Fruit fly (Drosophila melanogaster): Measurements from ENCODE around the gene CG11034.
A peak's percentile ranks its signal among the peaks of the same experiment; 100 is the strongest.

Gene CG11034

DNA sequence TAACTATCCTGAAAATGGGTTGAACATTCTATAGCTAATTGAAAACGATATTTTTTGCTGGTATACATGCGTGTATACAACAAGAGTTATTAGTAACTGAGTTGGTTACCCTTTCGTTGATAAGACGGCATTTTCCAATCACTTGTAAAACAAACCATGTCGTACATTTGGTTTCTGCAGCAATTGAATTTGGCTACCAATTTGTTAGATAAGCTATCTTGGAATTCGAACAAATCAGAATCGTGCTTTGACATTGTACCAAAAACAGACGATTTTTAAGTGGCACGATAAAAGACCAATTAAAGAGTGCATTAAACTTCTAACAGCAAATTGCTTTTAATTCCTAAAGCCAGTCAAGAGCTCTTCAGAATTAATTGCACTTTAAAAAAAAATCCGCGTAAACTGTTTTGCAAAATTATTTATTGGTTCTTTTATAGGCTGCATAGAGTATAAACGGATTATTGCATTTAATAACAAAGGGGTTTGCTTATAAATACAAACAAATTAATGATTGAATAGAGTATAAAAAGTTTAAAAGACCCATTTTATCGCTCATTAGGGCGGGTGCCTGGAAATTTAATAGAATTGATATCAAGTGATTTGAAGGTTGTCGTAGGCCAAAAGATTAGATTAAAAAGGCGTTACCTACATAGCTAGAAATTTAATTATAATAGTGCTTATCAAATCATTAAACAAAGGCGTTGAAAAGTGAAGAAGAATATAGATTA is 14.2 kb upstream of the CG11034 start:
- no peak for TF ChIP-seq CG32006 (GFP tag; optimal IDR thresholded peaks at IDR 0.05)
- TF ChIP-seq CG11762 (GFP tag; optimal IDR thresholded peaks at IDR 0.05; ENCODE audit: insufficient read depth): no peak
- no peak for TF ChIP-seq acj6 (GFP tag; optimal IDR thresholded peaks at IDR 0.05)
- no peak for TF ChIP-seq ss (GFP tag; optimal IDR thresholded peaks at IDR 0.05)
- TF ChIP-seq spab (GFP tag; optimal IDR thresholded peaks at IDR 0.05): no peak
- no peak for TF ChIP-seq svp (GFP tag)
- no peak for TF ChIP-seq CG9139 (GFP tag; optimal IDR thresholded peaks at IDR 0.05)
- TF ChIP-seq fd85E (GFP tag; optimal IDR thresholded peaks at IDR 0.05): no peak
- TF ChIP-seq Eip93F (GFP tag; optimal IDR thresholded peaks at IDR 0.05): no peak
- TF ChIP-seq cyc (GFP tag; optimal IDR thresholded peaks at IDR 0.05): no peak
- no peak for TF ChIP-seq fkh (GFP tag; optimal IDR thresholded peaks at IDR 0.05)
- TF ChIP-seq lz (GFP tag; optimal IDR thresholded peaks at IDR 0.05): no peak
- no peak for TF ChIP-seq Ets96B (tag; optimal IDR thresholded peaks at IDR 0.05)
- no peak for TF ChIP-seq Sox14 (GFP tag; optimal IDR thresholded peaks at IDR 0.05)
- TF ChIP-seq CG1621 (tag; optimal IDR thresholded peaks at IDR 0.05): no peak
- no peak for TF ChIP-seq OdsH (GFP tag; optimal IDR thresholded peaks at IDR 0.05)

dm6 chr2L:5793098-5793497 is 12.1 kb upstream of the CG11034 start:
- TF ChIP-seq CG34406 (GFP tag; optimal IDR thresholded peaks at IDR 0.05) (no peak), CG8119 (GFP tag; IDR thresholded peaks at IDR 0.05) (no peak), esn (GFP tag; optimal IDR thresholded peaks at IDR 0.05) (no peak), acj6 (GFP tag; optimal IDR thresholded peaks at IDR 0.05) (no peak), svp (GFP tag) (no peak), fd85E (GFP tag; optimal IDR thresholded peaks at IDR 0.05) (no peak)

DNA sequence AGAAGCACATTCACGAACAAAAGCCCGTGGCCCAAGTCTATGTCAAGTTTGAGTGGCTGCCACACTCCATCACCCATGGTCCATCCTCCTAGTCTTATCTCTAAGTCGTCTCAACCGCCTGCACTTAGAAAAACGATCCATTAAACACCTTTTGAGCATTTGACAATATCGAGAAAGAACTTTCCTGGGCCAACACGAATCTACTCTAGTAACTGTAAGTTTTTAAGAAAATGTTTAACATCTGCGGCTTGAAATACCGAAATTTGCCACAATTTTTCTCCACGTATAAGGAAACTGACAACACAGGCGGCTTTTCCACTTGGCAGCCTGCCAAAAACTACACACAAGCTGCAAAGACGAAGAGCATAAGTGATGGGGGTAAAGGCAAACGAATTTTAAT is 10.0 kb upstream of the CG11034 start:
- TF ChIP-seq CG10631 (GFP tag; optimal IDR thresholded peaks at IDR 0.05) (peak; percentile 17), CG15336 (GFP tag; IDR thresholded peaks at IDR 0.05) (peak; percentile 53), CG6163 (GFP tag; IDR thresholded peaks at IDR 0.05) (peak; percentile 55; the same call in 2 of the 3 replicates), fkh (GFP tag; optimal IDR thresholded peaks at IDR 0.05) (no peak), Smox (GFP tag; optimal IDR thresholded peaks at IDR 0.05) (no peak), CG11762 (GFP tag; optimal IDR thresholded peaks at IDR 0.05; ENCODE audit: insufficient read depth) (no peak), CG6276 (GFP tag; optimal IDR thresholded peaks at IDR 0.05) (no peak), CG32006 (GFP tag; optimal IDR thresholded peaks at IDR 0.05) (peak; percentile 49), dsx (GFP tag; optimal IDR thresholded peaks at IDR 0.05; ENCODE audit: poor library complexity, severe bottlenecking) (no peak), topi (GFP tag; optimal IDR thresholded peaks at IDR 0.05) (no peak), Hr39 (GFP tag; optimal IDR thresholded peaks at IDR 0.05) (no peak), eg (GFP tag; IDR thresholded peaks at IDR 0.05) (peak; percentile 44; the same call in 1 of the 3 replicates), Eip78C (GFP tag) (peak; percentile 4), Hr4 (GFP tag; optimal IDR thresholded peaks at IDR 0.05) (peak; percentile 17)

DNA sequence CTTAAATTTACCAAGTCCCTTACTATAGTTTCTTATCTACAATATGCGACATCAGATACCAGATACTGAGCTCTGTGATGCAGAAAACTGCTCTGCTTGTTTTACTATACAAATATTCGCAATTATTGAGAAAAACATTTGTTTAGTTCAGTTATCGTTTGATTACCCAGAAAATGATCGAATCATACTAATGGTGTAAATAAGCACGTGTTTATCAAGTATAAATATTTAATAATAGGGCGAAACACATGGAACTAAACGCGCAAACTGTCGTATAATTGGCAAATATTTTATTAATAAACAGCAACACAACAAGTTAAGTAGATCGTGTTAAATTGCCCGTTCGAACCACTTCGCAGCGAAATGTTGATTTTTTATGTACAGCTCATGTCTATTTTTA is 7.2 kb upstream of the CG11034 start:
- peak; percentile 14 for TF ChIP-seq CG8632 (GFP tag; optimal IDR thresholded peaks at IDR 0.05)
- peak; percentile 91 for TF ChIP-seq fkh (GFP tag; optimal IDR thresholded peaks at IDR 0.05)
- no peak for TF ChIP-seq Blimp-1 (GFP tag; optimal IDR thresholded peaks at IDR 0.05)
- no peak for TF ChIP-seq CG7368 (GFP tag; optimal IDR thresholded peaks at IDR 0.05)
- TF ChIP-seq lz (GFP tag; optimal IDR thresholded peaks at IDR 0.05): no peak
- peak; percentile 31 for TF ChIP-seq CG10669 (GFP tag; optimal IDR thresholded peaks at IDR 0.05)
- TF ChIP-seq CG6276 (GFP tag; optimal IDR thresholded peaks at IDR 0.05): peak; percentile 10
- peak; percentile 76 for TF ChIP-seq Eip78C (GFP tag)
- TF ChIP-seq topi (GFP tag; optimal IDR thresholded peaks at IDR 0.05): no peak
- TF ChIP-seq vri (GFP tag; optimal IDR thresholded peaks at IDR 0.05): no peak
- TF ChIP-seq CG11762 (GFP tag; optimal IDR thresholded peaks at IDR 0.05; ENCODE audit: insufficient read depth): no peak
- TF ChIP-seq CG6792 (GFP tag; optimal IDR thresholded peaks at IDR 0.05): peak; percentile 1
- no peak for TF ChIP-seq CG15336 (GFP tag; IDR thresholded peaks at IDR 0.05)
- no peak for TF ChIP-seq pdm3 (GFP tag; optimal IDR thresholded peaks at IDR 0.05)
- TF ChIP-seq Lpt (GFP tag; optimal IDR thresholded peaks at IDR 0.05): no peak
- TF ChIP-seq CG9139 (GFP tag; optimal IDR thresholded peaks at IDR 0.05): no peak
- TF ChIP-seq Sox15 (GFP tag; optimal IDR thresholded peaks at IDR 0.05): no peak
- TF ChIP-seq esn (GFP tag; optimal IDR thresholded peaks at IDR 0.05): no peak
- TF ChIP-seq CG6808 (GFP tag; optimal IDR thresholded peaks at IDR 0.05): peak; percentile 4
- TF ChIP-seq net (GFP tag; optimal IDR thresholded peaks at IDR 0.05): no peak

Measured in whole organism, prepupa.